ENCODE assay signal across 1 fruit fly cellular context in the genomic region with DNA sequence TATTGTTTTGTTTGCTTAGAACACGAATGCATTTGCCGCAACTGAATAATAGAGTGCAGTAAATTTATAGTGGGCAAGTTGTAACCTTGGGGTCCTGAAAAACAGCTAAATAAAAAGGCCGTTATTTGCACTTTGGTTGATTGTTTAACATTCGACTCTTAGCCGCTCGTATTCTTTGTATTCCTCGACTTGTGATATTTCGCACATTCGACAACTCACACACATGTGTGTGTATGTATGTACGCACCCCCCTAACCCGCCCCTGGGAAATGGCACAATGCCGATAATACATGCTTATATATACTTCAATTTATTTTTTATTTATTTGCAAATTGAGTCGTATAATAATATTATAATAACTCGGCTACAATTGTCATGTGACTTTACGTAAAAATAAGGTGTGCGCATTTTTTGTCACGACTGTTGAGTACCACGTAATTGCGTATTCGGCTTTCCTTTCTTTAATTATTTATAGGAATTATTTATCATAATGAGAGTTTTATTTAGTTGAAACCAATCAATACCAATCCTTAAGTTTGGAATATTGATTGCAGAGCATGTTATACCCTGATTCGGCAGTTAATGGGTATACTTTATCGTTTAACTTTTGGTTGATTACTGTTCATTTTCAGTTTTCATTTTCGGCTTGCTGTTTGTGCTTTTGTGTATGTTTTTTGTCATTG.
A peak's percentile ranks its signal among the peaks of the same experiment; 100 is the strongest.
TF ChIP-seq lines count a peak whose summit lies in the region.

No protein-coding gene starts in this region.

TF ChIP-seq in whole organism, embryonic, 481 proteins besides CTCF, POLR2A, EP300 and RAD21 (continued from another document and continues in another):
- peak; percentile 10 for TF ChIP-seq tio (GFP tag; optimal IDR thresholded peaks at IDR 0.05; lab: Kevin White, UChicago)
- TF ChIP-seq CG6765 (GFP tag; optimal IDR thresholded peaks at IDR 0.05; lab: Kevin White, UChicago) = no peak
- TF ChIP-seq jumu (GFP tag; optimal IDR thresholded peaks at IDR 0.05; lab: Kevin White, UChicago) = no peak
- no peak for TF ChIP-seq pan (optimal IDR thresholded peaks at IDR 0.05; lab: Kevin White, UChicago)
- TF ChIP-seq pan (GFP tag; optimal IDR thresholded peaks at IDR 0.05 in 1 of 2, IDR thresholded peaks at IDR 0.05 in 1 of 2) = peak in 1 of 2 experiments; percentile 62
- no peak for TF ChIP-seq CG14860 (GFP tag; IDR thresholded peaks at IDR 0.05; lab: Robert Waterston, UW; ENCODE audit: partially characterized antibody)
- TF ChIP-seq CG7271 (tag; optimal IDR thresholded peaks at IDR 0.05; lab: Kevin White, UChicago) = no peak
- TF ChIP-seq CG10321 (GFP tag; IDR thresholded peaks at IDR 0.05; lab: Robert Waterston, UW) = no peak
- TF ChIP-seq Opbp (GFP tag; IDR thresholded peaks at IDR 0.05; lab: Robert Waterston, UW; ENCODE audit: partially characterized antibody) = no peak
- no peak for TF ChIP-seq CG12299 (tag; optimal IDR thresholded peaks at IDR 0.05; lab: Kevin White, UChicago)
- TF ChIP-seq CG13624 (GFP tag; optimal IDR thresholded peaks at IDR 0.05; lab: Kevin White, UChicago) = no peak
- no peak for TF ChIP-seq CG6175 (GFP tag; IDR thresholded peaks at IDR 0.05; lab: Robert Waterston, UW)
- no peak for TF ChIP-seq CG31388 (GFP tag; optimal IDR thresholded peaks at IDR 0.05; lab: Kevin White, UChicago)
- TF ChIP-seq Oaz (GFP tag; IDR thresholded peaks at IDR 0.05; lab: Robert Waterston, UW) = no peak
- peak; percentile 62; the same call in 1 of the 3 replicates for TF ChIP-seq ase (GFP tag; IDR thresholded peaks at IDR 0.05; lab: Robert Waterston, UW)
- no peak for TF ChIP-seq Sry-δ (GFP tag; optimal IDR thresholded peaks at IDR 0.05; lab: Kevin White, UChicago)
- no peak for TF ChIP-seq CG13123 (GFP tag; optimal IDR thresholded peaks at IDR 0.05; lab: Kevin White, UChicago)
- no peak for TF ChIP-seq seq (GFP tag; IDR thresholded peaks at IDR 0.05; lab: Robert Waterston, UW)
- no peak for TF ChIP-seq CG16813 (GFP tag; IDR thresholded peaks at IDR 0.05; lab: Robert Waterston, UW; ENCODE audit: partially characterized antibody)
- peak; percentile 55 for TF ChIP-seq caup (GFP tag; optimal IDR thresholded peaks at IDR 0.05; lab: Kevin White, UChicago; ENCODE audit: severe bottlenecking)
- no peak for TF ChIP-seq gsb (GFP tag; IDR thresholded peaks at IDR 0.05; lab: Robert Waterston, UW)
- TF ChIP-seq gro (GFP tag; optimal IDR thresholded peaks at IDR 0.05; lab: Kevin White, UChicago) = no peak
- no peak for TF ChIP-seq CG1832 (GFP tag; optimal IDR thresholded peaks at IDR 0.05; lab: Kevin White, UChicago)
- peak; percentile 2 for TF ChIP-seq sens (GFP tag; lab: Kevin White, UChicago)
- TF ChIP-seq dpn (GFP tag; optimal IDR thresholded peaks at IDR 0.05; lab: Kevin White, UChicago) = peak; percentile 2 to 34
- TF ChIP-seq CG17328 (GFP tag; IDR thresholded peaks at IDR 0.05; lab: Robert Waterston, UW) = 0 out of 2 replicates have a peak, but pooled peaks have one; percentile 31
- no peak for TF ChIP-seq vnd (GFP tag; IDR thresholded peaks at IDR 0.05; lab: Robert Waterston, UW; ENCODE audit: partially characterized antibody)
- no peak for TF ChIP-seq Lhr (GFP tag; optimal IDR thresholded peaks at IDR 0.05; lab: Kevin White, UChicago)
- no peak for TF ChIP-seq CG5953 (GFP tag; IDR thresholded peaks at IDR 0.05; lab: Robert Waterston, UW)
- no peak for TF ChIP-seq CG5245 (GFP tag; optimal IDR thresholded peaks at IDR 0.05; lab: Kevin White, UChicago)
- peak; percentile 70 for TF ChIP-seq CG11504 (tag; optimal IDR thresholded peaks at IDR 0.05; lab: Kevin White, UChicago)
- no peak for TF ChIP-seq CG31365 (tag; optimal IDR thresholded peaks at IDR 0.05; lab: Kevin White, UChicago)
- no peak for TF ChIP-seq Dp (GFP tag; optimal IDR thresholded peaks at IDR 0.05; lab: Kevin White, UChicago)
- TF ChIP-seq tx (GFP tag; optimal IDR thresholded peaks at IDR 0.05; lab: Kevin White, UChicago) = no peak
- TF ChIP-seq CG18599 (GFP tag; optimal IDR thresholded peaks at IDR 0.05; lab: Kevin White, UChicago) = peak; percentile 67
- peak; percentile 43 for TF ChIP-seq CG15269 (tag; optimal IDR thresholded peaks at IDR 0.05; lab: Kevin White, UChicago)
- TF ChIP-seq CG1233 (GFP tag; optimal IDR thresholded peaks at IDR 0.05; lab: Kevin White, UChicago) = no peak
- no peak for TF ChIP-seq psq (GFP tag; optimal IDR thresholded peaks at IDR 0.05; lab: Kevin White, UChicago)
- no peak; the same call in 1 of the 3 replicates for TF ChIP-seq CG11456 (GFP tag; IDR thresholded peaks at IDR 0.05; lab: Robert Waterston, UW)
- TF ChIP-seq rib (GFP tag; IDR thresholded peaks at IDR 0.05; lab: Robert Waterston, UW) = no peak
- no peak for TF ChIP-seq ash1 (GFP tag; optimal IDR thresholded peaks at IDR 0.05; lab: Kevin White, UChicago)
- peak; percentile 54 for TF ChIP-seq ind (GFP tag; optimal IDR thresholded peaks at IDR 0.05; lab: Kevin White, UChicago)
- TF ChIP-seq mam (GFP tag; optimal IDR thresholded peaks at IDR 0.05; lab: Kevin White, UChicago) = peak; percentile 37
- no peak for TF ChIP-seq kni (GFP tag; optimal IDR thresholded peaks at IDR 0.05; lab: Kevin White, UChicago)
- no peak; the same call in 1 of the 2 replicates for TF ChIP-seq chm (GFP tag; IDR thresholded peaks at IDR 0.05; lab: Robert Waterston, UW)
- no peak for TF ChIP-seq CG32767 (GFP tag; IDR thresholded peaks at IDR 0.05; lab: Robert Waterston, UW)
- TF ChIP-seq lov (optimal IDR thresholded peaks at IDR 0.05; lab: Kevin White, UChicago) = no peak
- no peak for TF ChIP-seq lov (GFP tag; IDR thresholded peaks at IDR 0.05; lab: Robert Waterston, UW)
- TF ChIP-seq run (tag; optimal IDR thresholded peaks at IDR 0.05; lab: Kevin White, UChicago) = no peak
- no peak for TF ChIP-seq HmgD (GFP tag; optimal IDR thresholded peaks at IDR 0.05; lab: Kevin White, UChicago)
- TF ChIP-seq CG8388 (GFP tag; optimal IDR thresholded peaks at IDR 0.05; lab: Kevin White, UChicago) = peak; percentile 3
- no peak for TF ChIP-seq shn (GFP tag; optimal IDR thresholded peaks at IDR 0.05; lab: Kevin White, UChicago)
- TF ChIP-seq Mes4 (GFP tag; optimal IDR thresholded peaks at IDR 0.05; lab: Kevin White, UChicago) = no peak
- no peak for TF ChIP-seq toy (GFP tag; IDR thresholded peaks at IDR 0.05; lab: Robert Waterston, UW)
- no peak for TF ChIP-seq vfl (GFP tag; optimal IDR thresholded peaks at IDR 0.05; lab: Kevin White, UChicago)
- no peak for TF ChIP-seq CG6272 (GFP tag; IDR thresholded peaks at IDR 0.05; lab: Robert Waterston, UW)
- no peak for TF ChIP-seq Dfd (GFP tag; optimal IDR thresholded peaks at IDR 0.05; lab: Kevin White, UChicago)
- TF ChIP-seq CG9215 (GFP tag; IDR thresholded peaks at IDR 0.05; lab: Robert Waterston, UW) = no peak
- peak; percentile 19 for TF ChIP-seq fd3F (GFP tag; optimal IDR thresholded peaks at IDR 0.05; lab: Kevin White, UChicago)
- TF ChIP-seq CG7839 (tag; optimal IDR thresholded peaks at IDR 0.05; lab: Kevin White, UChicago) = peak; percentile 51
- peak; percentile 6 for TF ChIP-seq HHEX (GFP tag; optimal IDR thresholded peaks at IDR 0.05; lab: Kevin White, UChicago)
- no peak for TF ChIP-seq CG33557 (GFP tag; optimal IDR thresholded peaks at IDR 0.05; lab: Kevin White, UChicago)
- no peak for TF ChIP-seq Bdp1 (GFP tag; optimal IDR thresholded peaks at IDR 0.05; lab: Kevin White, UChicago)
- TF ChIP-seq bowl (GFP tag; IDR thresholded peaks at IDR 0.05; lab: Robert Waterston, UW) = no peak
- TF ChIP-seq CG8765 (GFP tag; IDR thresholded peaks at IDR 0.05; lab: Robert Waterston, UW) = no peak
- peak; percentile 23 for TF ChIP-seq CG2712 (tag; optimal IDR thresholded peaks at IDR 0.05; lab: Kevin White, UChicago)
- peak; percentile 17 for TF ChIP-seq CG12769 (tag; optimal IDR thresholded peaks at IDR 0.05; lab: Kevin White, UChicago)
- peak; percentile 6 for TF ChIP-seq CG3281 (GFP tag; optimal IDR thresholded peaks at IDR 0.05; lab: Kevin White, UChicago)
- no peak for TF ChIP-seq Nf-YC (tag; optimal IDR thresholded peaks at IDR 0.05; lab: Kevin White, UChicago)
- TF ChIP-seq Hr78 (GFP tag; optimal IDR thresholded peaks at IDR 0.05; lab: Kevin White, UChicago) = no peak
- TF ChIP-seq ssp (GFP tag; IDR thresholded peaks at IDR 0.05; lab: Robert Waterston, UW) = no peak
- no peak for TF ChIP-seq Abd-B (GFP tag; optimal IDR thresholded peaks at IDR 0.05; lab: Kevin White, UChicago)
- peak; percentile 58; the same call in 1 of the 3 replicates for TF ChIP-seq dysf (GFP tag; IDR thresholded peaks at IDR 0.05; lab: Robert Waterston, UW)
- TF ChIP-seq HLH3B (GFP tag; IDR thresholded peaks at IDR 0.05; lab: Robert Waterston, UW) = peak; percentile 45; the same call in 1 of the 2 replicates
- peak; percentile 30; the same call in 1 of the 2 replicates for TF ChIP-seq al (GFP tag; IDR thresholded peaks at IDR 0.05; lab: Robert Waterston, UW)
- no peak for TF ChIP-seq Hand (GFP tag; optimal IDR thresholded peaks at IDR 0.05; lab: Kevin White, UChicago)
- no peak for TF ChIP-seq bab2 (GFP tag; optimal IDR thresholded peaks at IDR 0.05; lab: Kevin White, UChicago)
- no peak for TF ChIP-seq CG33213 (GFP tag; optimal IDR thresholded peaks at IDR 0.05; lab: Kevin White, UChicago)
- TF ChIP-seq lola (GFP tag; optimal IDR thresholded peaks at IDR 0.05; lab: Kevin White, UChicago) = no peak
- TF ChIP-seq CG1024 (GFP tag; IDR thresholded peaks at IDR 0.05; lab: Robert Waterston, UW) = 0 out of 2 replicates have a peak, but pooled peaks have one; percentile 29
- TF ChIP-seq org-1 (GFP tag; optimal IDR thresholded peaks at IDR 0.05; lab: Kevin White, UChicago) = peak; percentile 16
- TF ChIP-seq CG7987 (GFP tag; optimal IDR thresholded peaks at IDR 0.05; lab: Kevin White, UChicago) = no peak
- TF ChIP-seq Awh (GFP tag; IDR thresholded peaks at IDR 0.05; lab: Robert Waterston, UW) = no peak
- no peak for TF ChIP-seq Sin3A (optimal IDR thresholded peaks at IDR 0.05; lab: Kevin White, UChicago)
- TF ChIP-seq bigmax (GFP tag; optimal IDR thresholded peaks at IDR 0.05; lab: Kevin White, UChicago) = no peak
- no peak for TF ChIP-seq klu (GFP tag; IDR thresholded peaks at IDR 0.05; lab: Robert Waterston, UW)
- no peak for TF ChIP-seq kah (GFP tag; optimal IDR thresholded peaks at IDR 0.05; lab: Kevin White, UChicago)
- TF ChIP-seq ems (GFP tag; optimal IDR thresholded peaks at IDR 0.05; lab: Kevin White, UChicago) = peak; percentile 7
- TF ChIP-seq CG1647 (GFP tag; optimal IDR thresholded peaks at IDR 0.05; lab: Kevin White, UChicago) = no peak
- TF ChIP-seq gcm (GFP tag; optimal IDR thresholded peaks at IDR 0.05; lab: Kevin White, UChicago) = no peak
- TF ChIP-seq dmrt11E (tag; optimal IDR thresholded peaks at IDR 0.05; lab: Kevin White, UChicago) = no peak
- TF ChIP-seq Max (GFP tag; optimal IDR thresholded peaks at IDR 0.05; lab: Kevin White, UChicago) = no peak
- TF ChIP-seq CG2129 (GFP tag; IDR thresholded peaks at IDR 0.05; lab: Robert Waterston, UW; ENCODE audit: partially characterized antibody) = no peak
- no peak for TF ChIP-seq CG4360 (GFP tag; IDR thresholded peaks at IDR 0.05; lab: Robert Waterston, UW)
- TF ChIP-seq Camta (GFP tag; optimal IDR thresholded peaks at IDR 0.05; lab: Kevin White, UChicago) = no peak
- no peak for TF ChIP-seq wek (GFP tag; optimal IDR thresholded peaks at IDR 0.05; lab: Kevin White, UChicago)
- TF ChIP-seq CG18619 (GFP tag; optimal IDR thresholded peaks at IDR 0.05; lab: Kevin White, UChicago) = peak; percentile 16
- no peak for TF ChIP-seq MTF-1 (GFP tag; optimal IDR thresholded peaks at IDR 0.05; lab: Kevin White, UChicago; ENCODE audit: borderline replicate concordance)
- TF ChIP-seq CG3407 (GFP tag; optimal IDR thresholded peaks at IDR 0.05; lab: Kevin White, UChicago) = no peak
- TF ChIP-seq CG6689 (GFP tag; IDR thresholded peaks at IDR 0.05; lab: Robert Waterston, UW) = peak; percentile 44
- no peak for TF ChIP-seq CG10543 (GFP tag; optimal IDR thresholded peaks at IDR 0.05; lab: Kevin White, UChicago)
- no peak for TF ChIP-seq gt (GFP tag; IDR thresholded peaks at IDR 0.05; lab: Robert Waterston, UW)
- TF ChIP-seq ara (GFP tag; IDR thresholded peaks at IDR 0.05; lab: Robert Waterston, UW) = no peak
- no peak for TF ChIP-seq slp2 (GFP tag; optimal IDR thresholded peaks at IDR 0.05; lab: Kevin White, UChicago)
- peak; percentile 12 for TF ChIP-seq CG10267 (tag; optimal IDR thresholded peaks at IDR 0.05; lab: Kevin White, UChicago)
- TF ChIP-seq CG9609 (GFP tag; optimal IDR thresholded peaks at IDR 0.05; lab: Kevin White, UChicago) = no peak
- TF ChIP-seq so (GFP tag; IDR thresholded peaks at IDR 0.05; lab: Robert Waterston, UW) = peak; percentile 63; the same call in 1 of the 3 replicates
- peak; percentile 1 for TF ChIP-seq gcm2 (GFP tag; optimal IDR thresholded peaks at IDR 0.05; lab: Kevin White, UChicago)
- peak; percentile 47 for TF ChIP-seq Sox102F (GFP tag; optimal IDR thresholded peaks at IDR 0.05; lab: Kevin White, UChicago)
- TF ChIP-seq Atf3 (GFP tag; optimal IDR thresholded peaks at IDR 0.05; lab: Kevin White, UChicago) = no peak
- TF ChIP-seq NC2β (GFP tag; optimal IDR thresholded peaks at IDR 0.05; lab: Kevin White, UChicago) = no peak
- no peak for TF ChIP-seq CG18011 (GFP tag; optimal IDR thresholded peaks at IDR 0.05; lab: Kevin White, UChicago)
- TF ChIP-seq dati (GFP tag; IDR thresholded peaks at IDR 0.05; lab: Robert Waterston, UW) = no peak
- peak; percentile 57; the same call in 1 of the 2 replicates for TF ChIP-seq CG32532 (GFP tag; IDR thresholded peaks at IDR 0.05; lab: Robert Waterston, UW)
- no peak for TF ChIP-seq odd (GFP tag; optimal IDR thresholded peaks at IDR 0.05; lab: Kevin White, UChicago)
- TF ChIP-seq Taf1 (GFP tag; IDR thresholded peaks at IDR 0.05; lab: Robert Waterston, UW) = no peak
- TF ChIP-seq NC2α (GFP tag; optimal IDR thresholded peaks at IDR 0.05; lab: Kevin White, UChicago) = no peak
- no peak for TF ChIP-seq CG4820 (GFP tag; optimal IDR thresholded peaks at IDR 0.05; lab: Kevin White, UChicago)
- no peak for TF ChIP-seq CrebB (tag; optimal IDR thresholded peaks at IDR 0.05; lab: Kevin White, UChicago)
- peak; percentile 47; the same call in 1 of the 2 replicates for TF ChIP-seq esg (GFP tag; conservative IDR thresholded peaks at IDR 0.05; lab: Robert Waterston, UW)
- no peak for TF ChIP-seq CG7372 (GFP tag; IDR thresholded peaks at IDR 0.05; lab: Robert Waterston, UW)
- no peak for TF ChIP-seq CG12155 (GFP tag; optimal IDR thresholded peaks at IDR 0.05; lab: Kevin White, UChicago)
- no peak for TF ChIP-seq Dek (tag; optimal IDR thresholded peaks at IDR 0.05; lab: Kevin White, UChicago)
- peak; percentile 50 for TF ChIP-seq tap (tag; optimal IDR thresholded peaks at IDR 0.05; lab: Kevin White, UChicago)
- no peak for TF ChIP-seq pfk (GFP tag; optimal IDR thresholded peaks at IDR 0.05; lab: Kevin White, UChicago)
- TF ChIP-seq CG2120 (GFP tag; optimal IDR thresholded peaks at IDR 0.05; lab: Kevin White, UChicago) = peak; percentile 44
- 0 out of 4 replicates have a peak, but pooled peaks have one; percentile 9 for TF ChIP-seq Gug (GFP tag; IDR thresholded peaks at IDR 0.05; lab: Robert Waterston, UW)
